Fruit fly (Drosophila melanogaster): ENCODE data around the gene Nuf2.

Nuf2 gene

dm6 chr2L:7065687-7066086 is at the start of gene Nuf2 (continued):
- TF ChIP-seq sob (GFP tag; IDR thresholded peaks at IDR 0.05): no peak
- no peak for TF ChIP-seq CG32772 (GFP tag; IDR thresholded peaks at IDR 0.05)
- no peak for TF ChIP-seq pho (GFP tag; optimal IDR thresholded peaks at IDR 0.05)
- peak in 1 of 2 experiments; percentile 24 for TF ChIP-seq Pdp1 (GFP tag; optimal IDR thresholded peaks at IDR 0.05)
- no peak for TF ChIP-seq CG1832 (GFP tag; optimal IDR thresholded peaks at IDR 0.05)
- TF ChIP-seq grau (tag; optimal IDR thresholded peaks at IDR 0.05): no peak
- TF ChIP-seq CG1024 (GFP tag; IDR thresholded peaks at IDR 0.05): peak; percentile 56
- TF ChIP-seq CG14860 (GFP tag; IDR thresholded peaks at IDR 0.05; ENCODE audit: partially characterized antibody): no peak
- peak; percentile 73 for TF ChIP-seq Ets97D (GFP tag; optimal IDR thresholded peaks at IDR 0.05)
- no peak for TF ChIP-seq aop (GFP tag; IDR thresholded peaks at IDR 0.05)
- TF ChIP-seq ash1 (GFP tag; optimal IDR thresholded peaks at IDR 0.05): no peak
- TF ChIP-seq CG12299 (tag; optimal IDR thresholded peaks at IDR 0.05): no peak
- no peak for TF ChIP-seq Hmr (GFP tag; optimal IDR thresholded peaks at IDR 0.05)
- TF ChIP-seq Vsx1 (GFP tag; optimal IDR thresholded peaks at IDR 0.05): no peak
- no peak for TF ChIP-seq crc (GFP tag; optimal IDR thresholded peaks at IDR 0.05)
- TF ChIP-seq crp (GFP tag; optimal IDR thresholded peaks at IDR 0.05): no peak
- no peak for TF ChIP-seq CG13123 (GFP tag; optimal IDR thresholded peaks at IDR 0.05)
- TF ChIP-seq stc (GFP tag; IDR thresholded peaks at IDR 0.05): no peak
- no peak for TF ChIP-seq CG5245 (GFP tag; optimal IDR thresholded peaks at IDR 0.05)
- no peak for TF ChIP-seq CG33557 (GFP tag; optimal IDR thresholded peaks at IDR 0.05)
- TF ChIP-seq CG8359 (GFP tag; optimal IDR thresholded peaks at IDR 0.05; ENCODE audit: borderline replicate concordance): no peak
- no peak for TF ChIP-seq chn (GFP tag; optimal IDR thresholded peaks at IDR 0.05)
- TF ChIP-seq CG11696 (GFP tag; IDR thresholded peaks at IDR 0.05): no peak
- no peak for TF ChIP-seq Dref (GFP tag; IDR thresholded peaks at IDR 0.05)
- TF ChIP-seq Awh (GFP tag; IDR thresholded peaks at IDR 0.05): no peak
- TF ChIP-seq ttk (GFP tag; IDR thresholded peaks at IDR 0.05): no peak
- no peak for TF ChIP-seq CG10274 (GFP tag; optimal IDR thresholded peaks at IDR 0.05)
- TF ChIP-seq jing (GFP tag; optimal IDR thresholded peaks at IDR 0.05): no peak
- TF ChIP-seq CG12942 (GFP tag; optimal IDR thresholded peaks at IDR 0.05): no peak
- no peak for TF ChIP-seq CG14441 (GFP tag; IDR thresholded peaks at IDR 0.05)
- no peak for TF ChIP-seq TFAM (GFP tag; optimal IDR thresholded peaks at IDR 0.05)
- TF ChIP-seq C15 (GFP tag; IDR thresholded peaks at IDR 0.05): no peak
- TF ChIP-seq sr (GFP tag; IDR thresholded peaks at IDR 0.05): no peak
- TF ChIP-seq emc (GFP tag; optimal IDR thresholded peaks at IDR 0.05): no peak
- peak; percentile 16 for TF ChIP-seq gem (tag; optimal IDR thresholded peaks at IDR 0.05)
- no peak for TF ChIP-seq sens-2 (GFP tag; IDR thresholded peaks at IDR 0.05)
- peak; percentile 69 for TF ChIP-seq MBD-R2 (GFP tag; IDR thresholded peaks at IDR 0.05)
- TF ChIP-seq CG34224 (GFP tag; IDR thresholded peaks at IDR 0.05; ENCODE audit: partially characterized antibody): no peak
- no peak for TF ChIP-seq CG4404 (GFP tag; IDR thresholded peaks at IDR 0.05)
- no peak for TF ChIP-seq z (GFP tag; IDR thresholded peaks at IDR 0.05)
- no peak for TF ChIP-seq CG7745 (tag; optimal IDR thresholded peaks at IDR 0.05)
- TF ChIP-seq nau (GFP tag; optimal IDR thresholded peaks at IDR 0.05): no peak
- peak; percentile 46 for TF ChIP-seq nmo (GFP tag; optimal IDR thresholded peaks at IDR 0.05)
- TF ChIP-seq Dbx (GFP tag; IDR thresholded peaks at IDR 0.05): no peak
- peak; percentile 37 for TF ChIP-seq CG2116 (GFP tag; optimal IDR thresholded peaks at IDR 0.05)
- peak; percentile 41 for TF ChIP-seq CG12659 (GFP tag; optimal IDR thresholded peaks at IDR 0.05)
- no peak for TF ChIP-seq p53 (GFP tag; optimal IDR thresholded peaks at IDR 0.05)
- no peak for TF ChIP-seq CG6254 (GFP tag; optimal IDR thresholded peaks at IDR 0.05)
- TF ChIP-seq dati (GFP tag; IDR thresholded peaks at IDR 0.05): no peak
- TF ChIP-seq ERR (GFP tag; optimal IDR thresholded peaks at IDR 0.05): no peak
- TF ChIP-seq CG15601 (tag; optimal IDR thresholded peaks at IDR 0.05): no peak
- TF ChIP-seq CG8478 (optimal IDR thresholded peaks at IDR 0.05): no peak

All from whole organism, embryonic.